Fruit fly (Drosophila melanogaster) whole organism, prepupa: ENCODE data around the gene obst-H.

Experiments
- CG1621 ChIP-seq: fragments of 200-800 bp; sonication (Bioruptor generic); optimal IDR thresholded peaks from 3 replicates; lab custom pipeline; 2018; ENCODE audit warnings: missing biosample characterization, mild to moderate bottlenecking, missing genetic modification characterization
- CG3919 ChIP-seq: fragments of 200-800 bp; sonication (Bioruptor generic); optimal IDR thresholded peaks from 3 replicates; lab custom pipeline; 2016; ENCODE audit warnings: missing biosample characterization, missing genetic modification characterization
- CG6163 ChIP-seq: fragments of 200-800 bp; sonication (Bioruptor generic); IDR thresholded peaks from 3 replicates; pipeline ENCODE4 v1.3.6; 2022; ENCODE audit warnings: missing biosample characterization, missing genetic modification characterization
- CG6276 ChIP-seq: fragments of 200-800 bp; sonication (Bioruptor generic); optimal IDR thresholded peaks from 2 replicates; lab custom pipeline; 2017; ENCODE audit warnings: missing biosample characterization, mild to moderate bottlenecking, missing genetic modification characterization
- CG6792 ChIP-seq: fragments of 200-800 bp; sonication (Bioruptor generic); optimal IDR thresholded peaks from 3 replicates; lab custom pipeline; 2016; ENCODE audit warnings: missing biosample characterization, missing genetic modification characterization
- CG6808 ChIP-seq: fragments of 200-800 bp; sonication (Bioruptor generic); optimal IDR thresholded peaks from 3 replicates; lab custom pipeline; 2017; ENCODE audit warnings: missing biosample characterization, missing genetic modification characterization, mild to moderate bottlenecking, moderate library complexity, missing genetic modification reagents
- Eip75B ChIP-seq: fragments of 200-800 bp; sonication (Bioruptor generic); optimal IDR thresholded peaks from 3 replicates; lab custom pipeline; 2016; ENCODE audit warnings: missing biosample characterization, missing genetic modification characterization
- Smox ChIP-seq: fragments of 200-800 bp; sonication (Bioruptor generic); optimal IDR thresholded peaks from 3 replicates; lab custom pipeline; 2016; ENCODE audit warnings: missing biosample characterization, missing genetic modification characterization
- spab ChIP-seq: fragments of 200-800 bp; sonication (Bioruptor generic); optimal IDR thresholded peaks from 2 replicates; lab custom pipeline; 2017; ENCODE audit warnings: missing biosample characterization, mild to moderate bottlenecking, missing genetic modification characterization, missing genetic modification reagents
- svp ChIP-seq: fragments of 200-800 bp; sonication (Bioruptor generic); peaks from one replicate; lab custom pipeline; 2016; ENCODE audit warnings: missing biosample characterization, missing genetic modification characterization

DNA sequence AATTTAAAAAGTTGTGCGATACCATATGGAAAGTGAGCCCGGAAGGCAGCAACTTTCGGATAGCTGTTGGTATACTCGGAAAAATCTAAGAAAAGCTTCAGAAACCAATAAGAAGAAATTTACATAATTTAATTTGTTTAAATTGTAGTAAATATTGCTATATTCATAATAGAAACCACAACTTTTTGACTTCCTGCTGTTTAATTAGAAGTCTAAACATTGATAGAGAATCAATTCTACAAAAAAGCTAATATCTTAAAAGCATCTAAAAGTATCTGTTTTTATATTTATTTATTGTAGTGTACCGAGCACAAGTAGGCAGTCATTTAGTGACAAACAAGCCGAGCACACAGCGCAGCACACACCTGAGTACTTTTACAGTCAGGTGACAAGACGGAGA is 32.8 kb downstream of the obst-H start, which contains the start of gene CG13455:
- no peak for TF ChIP-seq Smox
- TF ChIP-seq Eip75B (GFP tag; lab: Kevin White, UChicago) = no peak
- TF ChIP-seq CG3919 (GFP tag; lab: Kevin White, UChicago) = no peak
- no peak for TF ChIP-seq CG1621
- no peak for TF ChIP-seq spab (GFP tag; lab: Kevin White, UChicago)
- no peak for TF ChIP-seq CG6792 (GFP tag; lab: Kevin White, UChicago)
- TF ChIP-seq svp (GFP tag; lab: Kevin White, UChicago) = no peak
- TF ChIP-seq CG6808 = no peak
- TF ChIP-seq CG6163 (GFP tag; lab: Robert Waterston, UW) = no peak
- no peak for TF ChIP-seq CG6276 (GFP tag; lab: Kevin White, UChicago)
